Fruit fly (Drosophila melanogaster) whole organism: ENCODE data around the gene Svip.

Experiments
- CG8478 ChIP-seq: fragments of >200 bp; optimal IDR thresholded peaks from 2 replicates; lab custom pipeline; 2018; ENCODE audit warnings: inconsistent platforms
- EcR ChIP-seq, 2 experiments: fragments of >200 bp; optimal IDR thresholded peaks; 2 replicates each; lab custom pipeline; 2017; ENCODE audit warnings: missing biosample characterization in 2 of 2, missing genetic modification characterization in 2 of 2, missing genetic modification reagents in 2 of 2
- pan ChIP-seq: fragments of >200 bp; optimal IDR thresholded peaks from 2 replicates; lab custom pipeline; 2017
- psq ChIP-seq: fragments of >200 bp; optimal IDR thresholded peaks from 2 replicates; lab custom pipeline; 2017
- usp ChIP-seq: fragments of >200 bp; optimal IDR thresholded peaks from 2 replicates; lab custom pipeline; 2017; ENCODE audit warnings: missing biosample characterization, missing genetic modification characterization, mixed read lengths

- TF ChIP-seq EcR (GFP tag; optimal IDR thresholded peaks at IDR 0.05; lab: Kevin White, UChicago) (no peak), CG8478 (lab: Kevin White, UChicago) (no peak), pan (lab: Kevin White, UChicago) (no peak), usp (GFP tag; lab: Kevin White, UChicago) (no peak), psq (lab: Kevin White, UChicago) (no peak)
These were observed 17.8 kb downstream of the Svip start for dm6 chr3L:9376573-9376972.
